Worm (Caenorhabditis elegans): ENCODE data around the gene str-185.

str-185 gene

ce11 chrIV:4449843-4450242, 20.0 kb upstream of the str-185 start:
- peak; percentile 77 for TF ChIP-seq nhr-77 (tag; optimal IDR thresholded peaks at IDR 0.05)
- 0 out of 2 replicates have a peak, but pooled peaks have one; percentile 55 for TF ChIP-seq Y75B8A.6 (GFP tag; IDR thresholded peaks at IDR 0.05)
- TF ChIP-seq mdl-1 (tag; optimal IDR thresholded peaks at IDR 0.05), result no peak
- TF ChIP-seq daf-16 (GFP tag; optimal IDR thresholded peaks at IDR 0.05), result peak in 1 of 2 experiments; percentile 53
- TF ChIP-seq daf-16 (tag; optimal IDR thresholded peaks at IDR 0.05), result peak; percentile 64
- no peak for TF ChIP-seq nhr-10 (tag; optimal IDR thresholded peaks at IDR 0.05)
- no peak for TF ChIP-seq attf-4 (tag; optimal IDR thresholded peaks at IDR 0.05)
- peak; percentile 47 for TF ChIP-seq nhr-102 (tag; optimal IDR thresholded peaks at IDR 0.05)
- peak; percentile 27; the same call in 1 of the 2 replicates for TF ChIP-seq snpc-1.2 (GFP tag; IDR thresholded peaks at IDR 0.05)
- TF ChIP-seq cey-2 (tag; optimal IDR thresholded peaks at IDR 0.05; ENCODE audit: borderline replicate concordance, insufficient read depth), result no peak
- peak; percentile 31 for TF ChIP-seq spr-1 (tag; optimal IDR thresholded peaks at IDR 0.05)
- TF ChIP-seq nhr-42 (GFP tag; IDR thresholded peaks at IDR 0.05), result no peak
- no peak for TF ChIP-seq egl-43 (GFP tag; IDR thresholded peaks at IDR 0.05)
- TF ChIP-seq T26A8.4 (GFP tag; IDR thresholded peaks at IDR 0.05), result peak; percentile 53
- TF ChIP-seq set-16 (GFP tag; IDR thresholded peaks at IDR 0.05), result no peak
- no peak for TF ChIP-seq ceh-28 (tag; optimal IDR thresholded peaks at IDR 0.05)
- 0 out of 2 replicates have a peak, but pooled peaks have one; percentile 20 for TF ChIP-seq php-3 (GFP tag; IDR thresholded peaks at IDR 0.05)
- TF ChIP-seq F44E2.7 (GFP tag; IDR thresholded peaks at IDR 0.05), result no peak
- TF ChIP-seq dpl-1 (GFP tag; optimal IDR thresholded peaks at IDR 0.05), result no peak
- TF ChIP-seq hlh-11 (tag; optimal IDR thresholded peaks at IDR 0.05), result peak; percentile 68
- peak; percentile 75 for TF ChIP-seq nhr-41 (GFP tag; IDR thresholded peaks at IDR 0.05)
- TF ChIP-seq mxl-2 (GFP tag; conservative IDR thresholded peaks at IDR 0.05), result no peak
- TF ChIP-seq Y48G9A.11 (GFP tag; IDR thresholded peaks at IDR 0.05), result peak; percentile 44; the same call in 1 of the 2 replicates
- TF ChIP-seq ama-1 (optimal IDR thresholded peaks at IDR 0.05), result peak; percentile 87
- TF ChIP-seq lir-3 (tag; optimal IDR thresholded peaks at IDR 0.05), result no peak
- no peak for TF ChIP-seq madf-9 (GFP tag; conservative IDR thresholded peaks at IDR 0.05)
- TF ChIP-seq zfp-2 (tag; optimal IDR thresholded peaks at IDR 0.05), result peak; percentile 22
- peak; percentile 25 for TF ChIP-seq aha-1 (tag)
- TF ChIP-seq nhr-48 (tag; optimal IDR thresholded peaks at IDR 0.05), result peak; percentile 3
- TF ChIP-seq lim-7 (GFP tag; IDR thresholded peaks at IDR 0.05), result 0 out of 2 replicates have a peak, but pooled peaks have one; percentile 46
- TF ChIP-seq lsy-2 (tag; optimal IDR thresholded peaks at IDR 0.05), result peak in 1 of 2 experiments; percentile 17
- peak; percentile 45 for TF ChIP-seq mes-2 (tag; optimal IDR thresholded peaks at IDR 0.05; ENCODE audit: poor library complexity, severe bottlenecking)
- TF ChIP-seq daf-19 (GFP tag; conservative IDR thresholded peaks at IDR 0.05), result no peak
- peak; percentile 56; the same call in 1 of the 2 replicates for TF ChIP-seq dmd-6 (GFP tag; IDR thresholded peaks at IDR 0.05)
- peak; percentile 53 for TF ChIP-seq pqm-1 (tag; optimal IDR thresholded peaks at IDR 0.05)
- no peak for TF ChIP-seq jun-1 (tag; optimal IDR thresholded peaks at IDR 0.05)
- no peak for TF ChIP-seq ZK546.5 (tag; optimal IDR thresholded peaks at IDR 0.05)
- TF ChIP-seq dve-1 (tag; optimal IDR thresholded peaks at IDR 0.05; ENCODE audit: insufficient read depth), result peak; percentile 61
- peak; percentile 23 for TF ChIP-seq unc-130 (GFP tag; optimal IDR thresholded peaks at IDR 0.05)
- TF ChIP-seq fkh-10 (GFP tag; optimal IDR thresholded peaks at IDR 0.05), result no peak
- TF ChIP-seq F26F4.8 (GFP tag; conservative IDR thresholded peaks at IDR 0.05), result no peak
- no peak for TF ChIP-seq mdt-29 (GFP tag; IDR thresholded peaks at IDR 0.05)
- peak; percentile 30 for TF ChIP-seq gei-8 (GFP tag; optimal IDR thresholded peaks at IDR 0.05)
- 0 out of 2 replicates have a peak, but pooled peaks have one; percentile 22 for TF ChIP-seq tra-1 (GFP tag; IDR thresholded peaks at IDR 0.05)
- TF ChIP-seq ztf-11 (tag; optimal IDR thresholded peaks at IDR 0.05), result no peak
- no peak for TF ChIP-seq dmd-8 (GFP tag; IDR thresholded peaks at IDR 0.05)
- no peak for TF ChIP-seq nhr-25 (tag; optimal IDR thresholded peaks at IDR 0.05; ENCODE audit: borderline replicate concordance, insufficient read depth)
- peak; percentile 49 for TF ChIP-seq nhr-28 (tag; optimal IDR thresholded peaks at IDR 0.05)
- TF ChIP-seq arid-1 (GFP tag; conservative IDR thresholded peaks at IDR 0.05), result no peak
- TF ChIP-seq madf-5 (GFP tag; IDR thresholded peaks at IDR 0.05), result no peak
- peak; percentile 30 for TF ChIP-seq mep-1 (tag; optimal IDR thresholded peaks at IDR 0.05)
